Comparison of ENCODE assay signal across 6 fruit fly cellular contexts in genomic region chr3L:10776367-10777026, dm6.
TF ChIP-seq lines count a peak whose summit lies in the region.

No protein-coding gene starts in this region.

- TF ChIP-seq CTCF in whole organism, embryonic (GFP tag; optimal IDR thresholded peaks at IDR 0.05; lab: Kevin White, UChicago) = peak; percentile 48

TF ChIP-seq in whole organism, 6 proteins besides CTCF, POLR2A, EP300 and RAD21:
- TF ChIP-seq usp (GFP tag; optimal IDR thresholded peaks at IDR 0.05; lab: Kevin White, UChicago) = no peak
- TF ChIP-seq EcR (GFP tag; optimal IDR thresholded peaks at IDR 0.05; lab: Kevin White, UChicago) = peak; percentile 37 to 53

TF ChIP-seq in whole organism, adult, 20 proteins besides CTCF, POLR2A, EP300 and RAD21 (continues in another document):
- TF ChIP-seq CG7045 (GFP tag; optimal IDR thresholded peaks at IDR 0.05; lab: Kevin White, UChicago) = peak; percentile 91
- TF ChIP-seq tj (GFP tag; optimal IDR thresholded peaks at IDR 0.05; lab: Kevin White, UChicago) = peak; percentile 60
- no peak for TF ChIP-seq kay (GFP tag; lab: Kevin White, UChicago; ENCODE audit: borderline replicate concordance)
- peak; percentile 70 for TF ChIP-seq pad (GFP tag; optimal IDR thresholded peaks at IDR 0.05; lab: Kevin White, UChicago)
- TF ChIP-seq toe (GFP tag; optimal IDR thresholded peaks at IDR 0.05; lab: Kevin White, UChicago) = peak; percentile 79
- TF ChIP-seq ovo (GFP tag; optimal IDR thresholded peaks at IDR 0.05; lab: Kevin White, UChicago) = no peak
- no peak for TF ChIP-seq cnc (optimal IDR thresholded peaks at IDR 0.05; lab: Kevin White, UChicago)
- TF ChIP-seq CG12768 (GFP tag; optimal IDR thresholded peaks at IDR 0.05; lab: Kevin White, UChicago) = peak; percentile 93
- TF ChIP-seq CG1620 (GFP tag; optimal IDR thresholded peaks at IDR 0.05; lab: Kevin White, UChicago) = peak; percentile 16
- peak; percentile 67 for TF ChIP-seq Crg-1 (GFP tag; optimal IDR thresholded peaks at IDR 0.05; lab: Kevin White, UChicago)
- TF ChIP-seq Hr96 (GFP tag; optimal IDR thresholded peaks at IDR 0.05; lab: Kevin White, UChicago) = peak; percentile 95
- TF ChIP-seq Clk (GFP tag; optimal IDR thresholded peaks at IDR 0.05; lab: Kevin White, UChicago) = peak; percentile 88
- TF ChIP-seq CG5204 (GFP tag; optimal IDR thresholded peaks at IDR 0.05; lab: Kevin White, UChicago) = peak; percentile 89
- peak; percentile 91 for TF ChIP-seq CG14711 (tag; optimal IDR thresholded peaks at IDR 0.05; lab: Kevin White, UChicago)
- TF ChIP-seq cic (GFP tag; optimal IDR thresholded peaks at IDR 0.05; lab: Kevin White, UChicago) = peak; percentile 23
- TF ChIP-seq CG7101 (tag; optimal IDR thresholded peaks at IDR 0.05; lab: Kevin White, UChicago) = peak; percentile 94
- peak; percentile 68 for TF ChIP-seq Mnt (GFP tag; optimal IDR thresholded peaks at IDR 0.05; lab: Kevin White, UChicago)
- peak; percentile 78 for TF ChIP-seq CG11617 (GFP tag; optimal IDR thresholded peaks at IDR 0.05; lab: Kevin White, UChicago)

TF ChIP-seq in whole organism, embryonic, 481 proteins besides CTCF, POLR2A, EP300 and RAD21 (continues in another document):
- TF ChIP-seq nmo (GFP tag; optimal IDR thresholded peaks at IDR 0.05; lab: Kevin White, UChicago) (peak; percentile 92), NC2α (GFP tag; optimal IDR thresholded peaks at IDR 0.05; lab: Kevin White, UChicago) (peak; percentile 83), CG12236 (GFP tag; optimal IDR thresholded peaks at IDR 0.05; lab: Kevin White, UChicago) (peak; percentile 70), sima (GFP tag; optimal IDR thresholded peaks at IDR 0.05; lab: Kevin White, UChicago) (peak; percentile 21), chif (GFP tag; optimal IDR thresholded peaks at IDR 0.05; lab: Kevin White, UChicago) (peak; percentile 90 to 92), NC2β (GFP tag; optimal IDR thresholded peaks at IDR 0.05; lab: Kevin White, UChicago) (peak; percentile 82), CrebB (tag; optimal IDR thresholded peaks at IDR 0.05; lab: Kevin White, UChicago) (peak; percentile 71), MESR4 (GFP tag; optimal IDR thresholded peaks at IDR 0.05; lab: Kevin White, UChicago) (peak; percentile 0), vnd (GFP tag; IDR thresholded peaks at IDR 0.05; lab: Robert Waterston, UW; ENCODE audit: partially characterized antibody) (no peak), CG10209 (GFP tag; optimal IDR thresholded peaks at IDR 0.05; lab: Kevin White, UChicago) (peak; percentile 84), HmgD (GFP tag; optimal IDR thresholded peaks at IDR 0.05; lab: Kevin White, UChicago) (peak; percentile 24), nau (GFP tag; optimal IDR thresholded peaks at IDR 0.05; lab: Kevin White, UChicago) (peak; percentile 79), da (GFP tag; optimal IDR thresholded peaks at IDR 0.05; lab: Kevin White, UChicago) (peak; percentile 40), lmd (GFP tag; IDR thresholded peaks at IDR 0.05; lab: Robert Waterston, UW) (peak; percentile 93), slp2 (GFP tag; optimal IDR thresholded peaks at IDR 0.05; lab: Kevin White, UChicago) (peak; percentile 84), Optix (GFP tag; IDR thresholded peaks at IDR 0.05; lab: Robert Waterston, UW) (peak; percentile 92), ATbp (GFP tag; optimal IDR thresholded peaks at IDR 0.05; lab: Kevin White, UChicago) (peak; percentile 96), CG10959 (GFP tag; IDR thresholded peaks at IDR 0.05; lab: Robert Waterston, UW) (peak; percentile 86)

TF ChIP-seq in whole organism, prepupa, 60 proteins besides CTCF, POLR2A, EP300 and RAD21 (continues in another document):
- TF ChIP-seq fd59A (GFP tag; optimal IDR thresholded peaks at IDR 0.05; lab: Kevin White, UChicago) (peak; percentile 100), vri (GFP tag; optimal IDR thresholded peaks at IDR 0.05; lab: Kevin White, UChicago) (peak; percentile 99), CG8632 (GFP tag; optimal IDR thresholded peaks at IDR 0.05; lab: Kevin White, UChicago) (peak; percentile 99), esn (GFP tag; optimal IDR thresholded peaks at IDR 0.05; lab: Kevin White, UChicago) (peak; percentile 100), cyc (GFP tag; optimal IDR thresholded peaks at IDR 0.05; lab: Kevin White, UChicago) (peak; percentile 100), Blimp-1 (GFP tag; optimal IDR thresholded peaks at IDR 0.05; lab: Kevin White, UChicago) (peak; percentile 96), CG11294 (GFP tag; IDR thresholded peaks at IDR 0.05; lab: Robert Waterston, UW) (peak; percentile 98), CG4318 (GFP tag; optimal IDR thresholded peaks at IDR 0.05; lab: Kevin White, UChicago) (peak; percentile 98), Ets96B (tag; optimal IDR thresholded peaks at IDR 0.05; lab: Kevin White, UChicago) (peak; percentile 100), Smox (GFP tag; optimal IDR thresholded peaks at IDR 0.05; lab: Kevin White, UChicago) (peak; percentile 99), topi (GFP tag; optimal IDR thresholded peaks at IDR 0.05; lab: Kevin White, UChicago) (peak; percentile 100), net (GFP tag; optimal IDR thresholded peaks at IDR 0.05; lab: Kevin White, UChicago) (peak; percentile 99), CG6163 (GFP tag; IDR thresholded peaks at IDR 0.05; lab: Robert Waterston, UW) (peak; percentile 100), CG8319 (GFP tag; optimal IDR thresholded peaks at IDR 0.05; lab: Kevin White, UChicago) (peak; percentile 99), Sox14 (GFP tag; optimal IDR thresholded peaks at IDR 0.05; lab: Kevin White, UChicago) (peak; percentile 100), CG11902 (GFP tag; optimal IDR thresholded peaks at IDR 0.05; lab: Kevin White, UChicago) (peak; percentile 100), CG3032 (tag; optimal IDR thresholded peaks at IDR 0.05; lab: Kevin White, UChicago) (peak; percentile 99), CG6792 (GFP tag; optimal IDR thresholded peaks at IDR 0.05; lab: Kevin White, UChicago) (peak; percentile 100)

TF ChIP-seq in whole organism, pupa, 21 proteins besides CTCF, POLR2A, EP300 and RAD21:
- peak; percentile 99 for TF ChIP-seq CG9948 (tag; optimal IDR thresholded peaks at IDR 0.05; lab: Kevin White, UChicago)
- peak; percentile 96 for TF ChIP-seq CG10348 (GFP tag; IDR thresholded peaks at IDR 0.05; lab: Robert Waterston, UW)
- peak; percentile 99 for TF ChIP-seq CG4496 (GFP tag; IDR thresholded peaks at IDR 0.05; lab: Robert Waterston, UW)
- TF ChIP-seq CG8159 (tag; optimal IDR thresholded peaks at IDR 0.05; lab: Kevin White, UChicago) = peak; percentile 99
- peak; percentile 99 for TF ChIP-seq fd96Ca (GFP tag; IDR thresholded peaks at IDR 0.05; lab: Robert Waterston, UW)
- peak; percentile 99 for TF ChIP-seq CG15710 (tag; optimal IDR thresholded peaks at IDR 0.05; lab: Kevin White, UChicago)
- peak; percentile 99 for TF ChIP-seq rn (GFP tag; IDR thresholded peaks at IDR 0.05; lab: Robert Waterston, UW)
- TF ChIP-seq CG12605 (GFP tag; IDR thresholded peaks at IDR 0.05; lab: Robert Waterston, UW) = peak; percentile 99
- peak; percentile 99 for TF ChIP-seq CG34367 (tag; optimal IDR thresholded peaks at IDR 0.05; lab: Kevin White, UChicago)
- TF ChIP-seq Snoo (tag; optimal IDR thresholded peaks at IDR 0.05; lab: Kevin White, UChicago) = peak; percentile 99
- peak; percentile 99 for TF ChIP-seq CG8301 (tag; optimal IDR thresholded peaks at IDR 0.05; lab: Kevin White, UChicago)
- peak; percentile 99 for TF ChIP-seq gl (tag; optimal IDR thresholded peaks at IDR 0.05; lab: Kevin White, UChicago)
- peak; percentile 97 for TF ChIP-seq CG13204 (GFP tag; optimal IDR thresholded peaks at IDR 0.05; lab: Kevin White, UChicago)
- TF ChIP-seq Pif1A (GFP tag; optimal IDR thresholded peaks at IDR 0.05; lab: Kevin White, UChicago) = peak; percentile 99
- TF ChIP-seq Ets98B (GFP tag; IDR thresholded peaks at IDR 0.05; lab: Robert Waterston, UW) = peak; percentile 99
- peak; percentile 84 for TF ChIP-seq EcR (GFP tag; optimal IDR thresholded peaks at IDR 0.05; lab: Kevin White, UChicago)
- TF ChIP-seq Pif1B (GFP tag; optimal IDR thresholded peaks at IDR 0.05; lab: Kevin White, UChicago) = peak; percentile 99
- TF ChIP-seq CG32121 (GFP tag; IDR thresholded peaks at IDR 0.05; lab: Robert Waterston, UW) = peak; percentile 99
- TF ChIP-seq D1 (tag; optimal IDR thresholded peaks at IDR 0.05; lab: Kevin White, UChicago) = peak; percentile 97
- TF ChIP-seq CG14655 (GFP tag; optimal IDR thresholded peaks at IDR 0.05; lab: Kevin White, UChicago) = peak; percentile 99
- TF ChIP-seq CG17806 (tag; optimal IDR thresholded peaks at IDR 0.05; lab: Kevin White, UChicago) = peak; percentile 99

TF ChIP-seq in whole organism, wandering third instar larva, 38 proteins besides CTCF, POLR2A, EP300 and RAD21 (continues in another document):
- TF ChIP-seq foxo (GFP tag; optimal IDR thresholded peaks at IDR 0.05; lab: Kevin White, UChicago) (peak; percentile 98 to 100), CrebA (GFP tag; optimal IDR thresholded peaks at IDR 0.05; lab: Kevin White, UChicago; ENCODE audit: borderline replicate concordance) (peak; percentile 96), h (GFP tag; optimal IDR thresholded peaks at IDR 0.05; lab: Kevin White, UChicago) (peak; percentile 100), Jra (GFP tag; optimal IDR thresholded peaks at IDR 0.05; lab: Kevin White, UChicago) (peak; percentile 98), brk (GFP tag; optimal IDR thresholded peaks at IDR 0.05; lab: Kevin White, UChicago) (peak; percentile 97), ey (GFP tag; optimal IDR thresholded peaks at IDR 0.05; lab: Kevin White, UChicago) (peak; percentile 100), Abd-B (GFP tag; optimal IDR thresholded peaks at IDR 0.05; lab: Kevin White, UChicago) (no peak), dmrt93B (GFP tag; optimal IDR thresholded peaks at IDR 0.05; lab: Kevin White, UChicago) (peak; percentile 99), Myc (optimal IDR thresholded peaks at IDR 0.05; lab: Kevin White, UChicago) (no peak), rgr (GFP tag; optimal IDR thresholded peaks at IDR 0.05; lab: Kevin White, UChicago) (peak; percentile 99), HLH106 (tag; optimal IDR thresholded peaks at IDR 0.05; lab: Kevin White, UChicago) (peak; percentile 99), pan (optimal IDR thresholded peaks at IDR 0.05; lab: Kevin White, UChicago) (no peak), Vsx2 (GFP tag; optimal IDR thresholded peaks at IDR 0.05; lab: Kevin White, UChicago; ENCODE audit: partially characterized antibody) (peak; percentile 11), lola (GFP tag; optimal IDR thresholded peaks at IDR 0.05; lab: Kevin White, UChicago) (no peak), Sp1 (GFP tag; optimal IDR thresholded peaks at IDR 0.05; lab: Kevin White, UChicago) (peak; percentile 98), Hr83 (GFP tag; optimal IDR thresholded peaks at IDR 0.05; lab: Kevin White, UChicago; ENCODE audit: poor library complexity, severe bottlenecking) (peak; percentile 77), br (GFP tag; optimal IDR thresholded peaks at IDR 0.05; lab: Kevin White, UChicago) (peak; percentile 99), N (GFP tag; optimal IDR thresholded peaks at IDR 0.05; lab: Kevin White, UChicago) (no peak), CG32264 (GFP tag; optimal IDR thresholded peaks at IDR 0.05; lab: Kevin White, UChicago) (peak; percentile 99), woc (GFP tag; optimal IDR thresholded peaks at IDR 0.05; lab: Kevin White, UChicago) (peak; percentile 99), jim (GFP tag; optimal IDR thresholded peaks at IDR 0.05; lab: Kevin White, UChicago) (peak; percentile 87), fru (GFP tag; optimal IDR thresholded peaks at IDR 0.05; lab: Kevin White, UChicago) (peak; percentile 100)
